Fruit fly (Drosophila melanogaster) whole organism, prepupa: ENCODE results near the gene serp.

Experiments used
- CG34406 ChIP-seq: fragments of 200-800 bp; sonication (Bioruptor generic); optimal IDR thresholded peaks from 3 replicates; lab custom pipeline; 2016; ENCODE audit warnings: missing biosample characterization, missing genetic modification characterization
- CG4318 ChIP-seq: fragments of 200-800 bp; sonication (Bioruptor generic); optimal IDR thresholded peaks from 3 replicates; lab custom pipeline; 2017; ENCODE audit warnings: missing biosample characterization, mild to moderate bottlenecking, missing genetic modification characterization
- CG6163 ChIP-seq: fragments of 200-800 bp; sonication (Bioruptor generic); IDR thresholded peaks from 3 replicates; pipeline ENCODE4 v1.3.6; 2022; ENCODE audit warnings: missing biosample characterization, missing genetic modification characterization
- CG6276 ChIP-seq: fragments of 200-800 bp; sonication (Bioruptor generic); optimal IDR thresholded peaks from 2 replicates; lab custom pipeline; 2017; ENCODE audit warnings: missing biosample characterization, mild to moderate bottlenecking, missing genetic modification characterization
- Hr4 ChIP-seq: fragments of 200-800 bp; sonication (Bioruptor generic); optimal IDR thresholded peaks from 3 replicates; lab custom pipeline; 2016; ENCODE audit warnings: missing biosample characterization, missing genetic modification characterization
- Met ChIP-seq: fragments of 200-800 bp; sonication (Bioruptor generic); optimal IDR thresholded peaks from 3 replicates; lab custom pipeline; 2016; ENCODE audit warnings: missing biosample characterization, missing genetic modification characterization
- achi ChIP-seq: fragments of 200-800 bp; sonication (Bioruptor generic); optimal IDR thresholded peaks from 3 replicates; lab custom pipeline; 2016; ENCODE audit warnings: missing biosample characterization, missing genetic modification characterization
- cyc ChIP-seq: fragments of 200-800 bp; sonication (Bioruptor generic); optimal IDR thresholded peaks from 3 replicates; lab custom pipeline; 2016; ENCODE audit warnings: missing biosample characterization, missing genetic modification characterization
- dsx ChIP-seq: fragments of 200-800 bp; optimal IDR thresholded peaks from 3 replicates; lab custom pipeline; 2019; ENCODE audit warnings: missing biosample characterization, mild to moderate bottlenecking, missing genetic modification characterization, moderate library complexity; ENCODE audit not compliant: poor library complexity, severe bottlenecking
- esn ChIP-seq: fragments of 200-800 bp; sonication (Bioruptor generic); optimal IDR thresholded peaks from 2 replicates; lab custom pipeline; 2016; ENCODE audit warnings: missing biosample characterization, mild to moderate bottlenecking, missing genetic modification characterization, moderate library complexity
- spab ChIP-seq: fragments of 200-800 bp; sonication (Bioruptor generic); optimal IDR thresholded peaks from 2 replicates; lab custom pipeline; 2017; ENCODE audit warnings: missing biosample characterization, mild to moderate bottlenecking, missing genetic modification characterization, missing genetic modification reagents

dm6 chr3L:19670492-19670891 is 37.3 kb downstream of the serp start:
- TF ChIP-seq CG6276 (GFP tag; lab: Kevin White, UChicago) (no peak), CG6163 (GFP tag; lab: Robert Waterston, UW) (no peak), Met (GFP tag; lab: Kevin White, UChicago) (no peak), CG34406 (GFP tag; lab: Kevin White, UChicago) (no peak), achi (no peak), esn (GFP tag; lab: Kevin White, UChicago) (no peak), dsx (GFP tag; lab: Kevin White, UChicago) (no peak), Hr4 (GFP tag; lab: Kevin White, UChicago) (no peak), cyc (no peak), CG4318 (no peak), spab (GFP tag; lab: Kevin White, UChicago) (no peak)
